Worm (Caenorhabditis elegans): Measurements from ENCODE around the gene Y105C5B.18.

ce11 chrIV:15953689-15954088, 10.7 kb upstream of the Y105C5B.18 start:
- TF ChIP-seq unc-130 (tag; optimal IDR thresholded peaks at IDR 0.05), result no peak
- no peak for TF ChIP-seq hpl-2 (GFP tag; optimal IDR thresholded peaks at IDR 0.05)
- TF ChIP-seq ces-1 (GFP tag; optimal IDR thresholded peaks at IDR 0.05), result no peak
- no peak for TF ChIP-seq elt-3 (tag; optimal IDR thresholded peaks at IDR 0.05)

Data from whole organism, L1 larva.